Fruit fly (Drosophila melanogaster) whole organism, embryonic: ENCODE data around the gene Ptp4E.

Source experiments
- B-H1 ChIP-seq: fragments of 200-800 bp; sonication (Bioruptor generic); IDR thresholded peaks from 3 replicates; pipeline ENCODE4 v1.3.6; 2022; ENCODE audit warnings: missing biosample characterization, missing genetic modification characterization
- Blimp-1 ChIP-seq: fragments of 200-800 bp; sonication (Bioruptor generic); optimal IDR thresholded peaks from 3 replicates; lab custom pipeline; 2018; ENCODE audit warnings: missing biosample characterization, missing genetic modification characterization, mild to moderate bottlenecking, moderate library complexity, missing genetic modification reagents
- CG11504 ChIP-seq: fragments of 200-800 bp; sonication (Bioruptor generic); optimal IDR thresholded peaks from 3 replicates; lab custom pipeline; 2019; ENCODE audit warnings: missing biosample characterization, mild to moderate bottlenecking, missing genetic modification characterization, moderate library complexity
- CG14965 ChIP-seq: fragments of 200-800 bp; sonication (Bioruptor generic); optimal IDR thresholded peaks from 2 replicates; lab custom pipeline; 2016; ENCODE audit warnings: missing biosample characterization, missing genetic modification characterization, borderline replicate concordance
- CG1603 ChIP-seq: fragments of 200-800 bp; sonication (Bioruptor generic); optimal IDR thresholded peaks from 2 replicates; lab custom pipeline; 2019; ENCODE audit warnings: missing biosample characterization, mild to moderate bottlenecking, missing genetic modification characterization, moderate library complexity
- CG2129 ChIP-seq: fragments of 200-800 bp; sonication (Bioruptor generic); IDR thresholded peaks from 2 replicates; pipeline ENCODE4 v1.3.6; 2022; ENCODE audit warnings: missing biosample characterization, missing genetic modification characterization; ENCODE audit not compliant: partially characterized antibody
- CG2889 ChIP-seq: fragments of 200-800 bp; sonication (Bioruptor generic); IDR thresholded peaks from 3 replicates; pipeline ENCODE4 v1.3.6; 2022; ENCODE audit warnings: missing biosample characterization, missing genetic modification characterization
- CG34376 ChIP-seq: fragments of 200-800 bp; sonication (Bioruptor generic); optimal IDR thresholded peaks from 2 replicates; lab custom pipeline; 2018; ENCODE audit warnings: missing biosample characterization, mild to moderate bottlenecking, missing genetic modification characterization
- CG4707 ChIP-seq: fragments of 200-800 bp; sonication (Bioruptor generic); optimal IDR thresholded peaks from 2 replicates; lab custom pipeline; 2018; ENCODE audit warnings: missing biosample characterization, mild to moderate bottlenecking, missing genetic modification characterization, moderate library complexity
- CG7839 ChIP-seq: fragments of 200-800 bp; sonication (Bioruptor generic); optimal IDR thresholded peaks from 3 replicates; lab custom pipeline; 2018; ENCODE audit warnings: missing biosample characterization, mild to moderate bottlenecking, missing genetic modification characterization, moderate library complexity
- Dll ChIP-seq: fragments of 200-800 bp; sonication (Bioruptor generic); IDR thresholded peaks from 4 replicates; pipeline ENCODE4 v1.3.6; 2022; ENCODE audit warnings: missing biosample characterization, missing genetic modification characterization; ENCODE audit not compliant: partially characterized antibody
- Doc3 ChIP-seq: fragments of 200-800 bp; sonication (Bioruptor generic); IDR thresholded peaks from 3 replicates; pipeline ENCODE4 v1.3.6; 2022; ENCODE audit warnings: missing biosample characterization, missing genetic modification characterization; ENCODE audit not compliant: partially characterized antibody
- Dref ChIP-seq: fragments of 200-800 bp; sonication (Bioruptor generic); IDR thresholded peaks from 2 replicates; pipeline ENCODE4 v1.3.6; 2022; ENCODE audit warnings: missing biosample characterization, missing genetic modification characterization
- Hand ChIP-seq: fragments of 200-800 bp; sonication (Bioruptor generic); optimal IDR thresholded peaks from 2 replicates; lab custom pipeline; 2017; ENCODE audit warnings: mild to moderate bottlenecking, missing biosample characterization, missing genetic modification reagents, missing genetic modification characterization
- HmgZ ChIP-seq: fragments of 200-800 bp; sonication (Bioruptor generic); optimal IDR thresholded peaks from 2 replicates; lab custom pipeline; 2018; ENCODE audit warnings: missing biosample characterization, mild to moderate bottlenecking, missing genetic modification characterization
- Hr78 ChIP-seq, 2 experiments: fragments of 200-800 bp in 1 of 2; fragments of >200 bp in 1 of 2; sonication (Bioruptor generic) in 1 of 2; optimal IDR thresholded peaks; 2 replicates each; lab custom pipeline; 2017 to 2019; ENCODE audit warnings: missing biosample characterization in 2 of 2, missing genetic modification characterization in 2 of 2, mild to moderate bottlenecking in 1 of 2, moderate library complexity in 1 of 2
- Jarid2 ChIP-seq: fragments of 200-800 bp; sonication (Bioruptor generic); optimal IDR thresholded peaks from 3 replicates; lab custom pipeline; 2017; ENCODE audit warnings: mild to moderate bottlenecking, missing biosample characterization, missing genetic modification reagents, missing genetic modification characterization
- Opbp ChIP-seq: fragments of 200-800 bp; sonication (Bioruptor generic); IDR thresholded peaks from 3 replicates; pipeline ENCODE4 v1.3.6; 2022; ENCODE audit warnings: missing biosample characterization, missing genetic modification characterization; ENCODE audit not compliant: partially characterized antibody
- Rfx ChIP-seq: fragments of 200-800 bp; sonication (Bioruptor generic); IDR thresholded peaks from 2 replicates; pipeline ENCODE4 v1.3.6; 2022; ENCODE audit warnings: missing biosample characterization, missing genetic modification characterization
- Six4 ChIP-seq: fragments of 200-800 bp; sonication (Bioruptor generic); optimal IDR thresholded peaks from 2 replicates; lab custom pipeline; 2016; ENCODE audit warnings: missing biosample characterization, missing genetic modification characterization
- Sox102F ChIP-seq: fragments of 200-800 bp; sonication (Bioruptor generic); optimal IDR thresholded peaks from 2 replicates; lab custom pipeline; 2018; ENCODE audit warnings: missing biosample characterization, mild to moderate bottlenecking, missing genetic modification characterization, moderate library complexity
- bigmax ChIP-seq: fragments of 200-800 bp; sonication (Bioruptor generic); optimal IDR thresholded peaks from 2 replicates; lab custom pipeline; 2018; ENCODE audit warnings: missing biosample characterization, mild to moderate bottlenecking, missing genetic modification characterization
- bsh ChIP-seq, 2 experiments: fragments of 200-800 bp; sonication (Bioruptor generic); optimal IDR thresholded peaks; 2 replicates each; lab custom pipeline; 2017 to 2018; ENCODE audit warnings: mild to moderate bottlenecking in 2 of 2, missing biosample characterization in 2 of 2, missing genetic modification characterization in 2 of 2, moderate library complexity in 1 of 2
- gem ChIP-seq: fragments of 200-800 bp; sonication (Bioruptor generic); optimal IDR thresholded peaks from 2 replicates; lab custom pipeline; 2019; ENCODE audit warnings: missing biosample characterization, mild to moderate bottlenecking, missing genetic modification characterization, moderate library complexity
- gfzf ChIP-seq: fragments of 200-800 bp; sonication (Bioruptor generic); optimal IDR thresholded peaks from 2 replicates; lab custom pipeline; 2016; ENCODE audit warnings: missing biosample characterization, mild to moderate bottlenecking, missing genetic modification characterization, moderate library complexity
- gsb-n ChIP-seq: fragments of 200-800 bp; sonication (Bioruptor generic); optimal IDR thresholded peaks from 3 replicates; lab custom pipeline; 2018; ENCODE audit warnings: missing biosample characterization, mild to moderate bottlenecking, missing genetic modification characterization
- hbn ChIP-seq: fragments of 200-800 bp; sonication (Bioruptor generic); IDR thresholded peaks from 2 replicates; pipeline ENCODE4 v1.3.6; 2022; ENCODE audit warnings: missing biosample characterization, missing genetic modification characterization; ENCODE audit not compliant: partially characterized antibody
- jigr1 ChIP-seq: fragments of 200-800 bp; sonication (Bioruptor generic); IDR thresholded peaks from 3 replicates; pipeline ENCODE4 v1.3.6; 2022; ENCODE audit warnings: missing biosample characterization, missing genetic modification characterization
- klu ChIP-seq: fragments of 200-800 bp; sonication (Bioruptor generic); IDR thresholded peaks from 2 replicates; pipeline ENCODE4 v1.3.6; 2022; ENCODE audit warnings: missing biosample characterization, missing genetic modification characterization
- nerfin-2 ChIP-seq: fragments of 200-800 bp; sonication (Bioruptor generic); IDR thresholded peaks from 2 replicates; pipeline ENCODE4 v1.3.6; 2022; ENCODE audit warnings: missing biosample characterization, missing genetic modification characterization; ENCODE audit not compliant: partially characterized antibody
- nom ChIP-seq: fragments of 200-800 bp; sonication (Bioruptor generic); optimal IDR thresholded peaks from 2 replicates; lab custom pipeline; 2017; ENCODE audit warnings: missing biosample characterization, missing genetic modification characterization, mild to moderate bottlenecking, moderate library complexity, missing genetic modification reagents
- odd ChIP-seq: fragments of 200-800 bp; sonication (Bioruptor generic); optimal IDR thresholded peaks from 2 replicates; lab custom pipeline; 2017; ENCODE audit warnings: missing biosample characterization, mild to moderate bottlenecking, missing genetic modification characterization
- otp ChIP-seq: fragments of 200-800 bp; sonication (Bioruptor generic); IDR thresholded peaks from 3 replicates; pipeline ENCODE4, ENCODE4 v1.3.6; 2022; ENCODE audit warnings: missing biosample characterization, missing genetic modification characterization
- pzg ChIP-seq: fragments of 200-800 bp; sonication (Bioruptor generic); optimal IDR thresholded peaks from 3 replicates; lab custom pipeline; 2018; ENCODE audit warnings: missing biosample characterization, mild to moderate bottlenecking, missing genetic modification characterization, moderate library complexity
- scrt ChIP-seq: fragments of 200-800 bp; sonication (Bioruptor generic); optimal IDR thresholded peaks from 2 replicates; lab custom pipeline; 2018; ENCODE audit warnings: missing biosample characterization, mild to moderate bottlenecking, missing genetic modification characterization, moderate library complexity
- seq ChIP-seq: fragments of 200-800 bp; sonication (Bioruptor generic); IDR thresholded peaks from 2 replicates; pipeline ENCODE4 v1.3.6; 2022; ENCODE audit warnings: missing biosample characterization, missing genetic modification characterization
- shn ChIP-seq: fragments of 200-800 bp; sonication (Bioruptor generic); optimal IDR thresholded peaks from 3 replicates; lab custom pipeline; 2016; ENCODE audit warnings: missing biosample characterization, missing genetic modification characterization
- tgo ChIP-seq: fragments of 200-800 bp; sonication (Bioruptor generic); IDR thresholded peaks from 3 replicates; pipeline ENCODE4 v1.3.6; 2022; ENCODE audit warnings: missing biosample characterization, missing genetic modification characterization
- twi ChIP-seq: fragments of 200-800 bp; optimal IDR thresholded peaks from 2 replicates; lab custom pipeline; 2019; ENCODE audit warnings: missing biosample characterization, mild to moderate bottlenecking, missing genetic modification characterization, moderate library complexity
- unc-4 ChIP-seq: fragments of 200-800 bp; sonication (Bioruptor generic); IDR thresholded peaks from 2 replicates; pipeline ENCODE4 v1.3.6; 2022; ENCODE audit warnings: missing biosample characterization, missing genetic modification characterization; ENCODE audit not compliant: partially characterized antibody

The Ptp4E gene

dm6 chrX:4908926-4909432, 29.9 kb upstream of the Ptp4E start, which contains the start of gene CG32772 (continued):
- TF ChIP-seq Hr78 (GFP tag; optimal IDR thresholded peaks at IDR 0.05; lab: Kevin White, UChicago) (no peak), gem (no peak), pzg (GFP tag; lab: Kevin White, UChicago) (peak; percentile 58), Rfx (GFP tag; lab: Robert Waterston, UW) (0 out of 2 replicates have a peak, but pooled peaks have one; percentile 11), otp (peak; percentile 26; the same call in 1 of the 3 replicates), tgo (GFP tag; lab: Robert Waterston, UW) (no peak), twi (tag; lab: Kevin White, UChicago) (no peak), Six4 (GFP tag; lab: Kevin White, UChicago) (no peak), seq (GFP tag; lab: Robert Waterston, UW) (no peak), unc-4 (GFP tag; lab: Robert Waterston, UW) (peak; percentile 74), bsh (GFP tag; optimal IDR thresholded peaks at IDR 0.05; lab: Kevin White, UChicago) (peak in 1 of 2 experiments; percentile 99), CG34376 (GFP tag; lab: Kevin White, UChicago) (no peak), CG11504 (tag; lab: Kevin White, UChicago) (peak; percentile 2), bigmax (GFP tag; lab: Kevin White, UChicago) (no peak), shn (GFP tag; lab: Kevin White, UChicago) (no peak), scrt (peak; percentile 25), Opbp (GFP tag; lab: Robert Waterston, UW) (peak; percentile 88), CG14965 (GFP tag; lab: Kevin White, UChicago) (no peak), Hand (GFP tag; lab: Kevin White, UChicago) (no peak), Blimp-1 (GFP tag; lab: Kevin White, UChicago) (no peak), Sox102F (GFP tag; lab: Kevin White, UChicago) (no peak), gfzf (no peak), hbn (peak; percentile 32; the same call in 1 of the 2 replicates), Dref (GFP tag; lab: Robert Waterston, UW) (peak; percentile 92), nom (GFP tag; lab: Kevin White, UChicago) (peak; percentile 100), gsb-n (tag; lab: Kevin White, UChicago) (no peak), klu (GFP tag; lab: Robert Waterston, UW) (no peak), B-H1 (GFP tag; lab: Robert Waterston, UW) (no peak), CG2889 (GFP tag; lab: Robert Waterston, UW) (no peak), Dll (GFP tag; lab: Robert Waterston, UW) (peak; percentile 74), CG2129 (GFP tag; lab: Robert Waterston, UW) (peak; percentile 25; the same call in 1 of the 2 replicates), nerfin-2 (GFP tag; lab: Robert Waterston, UW) (peak; percentile 88), CG4707 (GFP tag; lab: Kevin White, UChicago) (no peak), jigr1 (GFP tag; lab: Robert Waterston, UW) (no peak), odd (GFP tag; lab: Kevin White, UChicago) (peak; percentile 19), CG7839 (tag; lab: Kevin White, UChicago) (no peak), Doc3 (GFP tag; lab: Robert Waterston, UW) (peak; percentile 53; the same call in 1 of the 3 replicates), HmgZ (tag; lab: Kevin White, UChicago) (peak; percentile 22), CG1603 (tag; lab: Kevin White, UChicago) (peak; percentile 1), Jarid2 (GFP tag; lab: Kevin White, UChicago) (no peak)
